Worm (Caenorhabditis elegans): Measurements from ENCODE around the gene mmab-1.

- TF ChIP-seq unc-62 (GFP tag; optimal IDR thresholded peaks at IDR 0.05), result no peak
- TF ChIP-seq snpc-4 (tag; optimal IDR thresholded peaks at IDR 0.05), result no peak
- no peak for TF ChIP-seq ces-1 (GFP tag; optimal IDR thresholded peaks at IDR 0.05)
- TF ChIP-seq sem-2 (GFP tag; optimal IDR thresholded peaks at IDR 0.05), result no peak
- no peak for TF ChIP-seq nhr-12 (tag; optimal IDR thresholded peaks at IDR 0.05)
- no peak for TF ChIP-seq sptf-1 (tag; optimal IDR thresholded peaks at IDR 0.05)
- TF ChIP-seq pha-4 (tag; optimal IDR thresholded peaks at IDR 0.05), result no peak
- TF ChIP-seq ztf-11 (tag; optimal IDR thresholded peaks at IDR 0.05), result no peak
These were observed 28.4 kb downstream of the mmab-1 start, which contains the start of gene F26F4.6 for ce11 chrIII:4893540-4893939.
